Fruit fly (Drosophila melanogaster): ENCODE measurements around the gene LysE.

Gene LysE

DNA sequence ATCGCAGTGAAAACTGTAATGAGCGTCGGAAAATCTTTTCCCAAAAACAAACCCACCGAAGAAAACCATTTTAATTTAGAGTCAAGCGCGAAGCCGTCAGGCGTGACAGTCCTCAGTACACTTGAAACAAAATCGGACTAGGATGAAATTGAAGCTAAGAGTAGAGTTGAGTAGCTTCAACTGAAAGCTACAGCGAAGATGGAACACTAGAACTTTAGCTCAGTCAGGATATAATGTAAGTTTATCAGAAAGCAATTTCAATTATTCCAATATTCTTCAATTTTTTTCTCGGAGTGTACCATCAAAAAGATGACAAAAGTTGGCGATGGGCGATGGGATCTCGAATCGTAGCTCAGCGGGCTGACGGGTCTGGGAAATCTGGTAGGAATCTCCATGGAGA, 3.8 kb downstream of the LysE start (continued):
- TF ChIP-seq CG1529 (GFP tag; optimal IDR thresholded peaks at IDR 0.05), result no peak
- peak; percentile 38 for TF ChIP-seq CoRest (tag; optimal IDR thresholded peaks at IDR 0.05)
- TF ChIP-seq aop (GFP tag; IDR thresholded peaks at IDR 0.05), result no peak
- TF ChIP-seq CG4617 (GFP tag; optimal IDR thresholded peaks at IDR 0.05; ENCODE audit: borderline replicate concordance), result no peak
- no peak for TF ChIP-seq Drgx (GFP tag; IDR thresholded peaks at IDR 0.05)
- peak; percentile 50 for TF ChIP-seq ATbp (GFP tag; optimal IDR thresholded peaks at IDR 0.05)
- TF ChIP-seq CG6791 (GFP tag; IDR thresholded peaks at IDR 0.05; ENCODE audit: partially characterized antibody), result no peak
- peak; percentile 24 for TF ChIP-seq pnt (GFP tag; optimal IDR thresholded peaks at IDR 0.05)
- no peak for TF ChIP-seq CG3838 (GFP tag; optimal IDR thresholded peaks at IDR 0.05)
- peak; percentile 17 for TF ChIP-seq Chrac-16 (GFP tag; optimal IDR thresholded peaks at IDR 0.05)
- no peak for TF ChIP-seq hb (GFP tag; IDR thresholded peaks at IDR 0.05; ENCODE audit: partially characterized antibody)
- TF ChIP-seq dan (GFP tag; IDR thresholded peaks at IDR 0.05), result no peak
- no peak for TF ChIP-seq chinmo (GFP tag; IDR thresholded peaks at IDR 0.05; ENCODE audit: partially characterized antibody)
- TF ChIP-seq CG18262 (tag; optimal IDR thresholded peaks at IDR 0.05), result peak; percentile 59
- TF ChIP-seq Blimp-1 (GFP tag; optimal IDR thresholded peaks at IDR 0.05), result peak; percentile 69
- no peak for TF ChIP-seq Optix (GFP tag; IDR thresholded peaks at IDR 0.05)
- peak; percentile 16 to 39 for TF ChIP-seq dpn (GFP tag; optimal IDR thresholded peaks at IDR 0.05)
- TF ChIP-seq CG2202 (tag; optimal IDR thresholded peaks at IDR 0.05), result no peak
- TF ChIP-seq CG42726 (GFP tag; IDR thresholded peaks at IDR 0.05; ENCODE audit: partially characterized antibody), result no peak
- TF ChIP-seq CG30020 (tag; optimal IDR thresholded peaks at IDR 0.05), result no peak
- TF ChIP-seq dmrt11E (tag; optimal IDR thresholded peaks at IDR 0.05), result peak; percentile 36
- peak; percentile 55 for TF ChIP-seq CG5245 (GFP tag; optimal IDR thresholded peaks at IDR 0.05)
- peak; percentile 1 for TF ChIP-seq repo (GFP tag; optimal IDR thresholded peaks at IDR 0.05)
- TF ChIP-seq CG14667 (GFP tag; IDR thresholded peaks at IDR 0.05), result no peak
- TF ChIP-seq CG12299 (tag; optimal IDR thresholded peaks at IDR 0.05), result no peak
- no peak for TF ChIP-seq CG7963 (GFP tag; IDR thresholded peaks at IDR 0.05; ENCODE audit: partially characterized antibody)
- no peak for TF ChIP-seq CG13775 (GFP tag; optimal IDR thresholded peaks at IDR 0.05)
- peak; percentile 33 to 44 for TF ChIP-seq chif (GFP tag; optimal IDR thresholded peaks at IDR 0.05)
- no peak for TF ChIP-seq CG12744 (GFP tag; optimal IDR thresholded peaks at IDR 0.05)
- TF ChIP-seq CG10959 (GFP tag; IDR thresholded peaks at IDR 0.05), result peak; percentile 54
- peak; percentile 4 for TF ChIP-seq CG12071 (GFP tag; optimal IDR thresholded peaks at IDR 0.05)
- no peak for TF ChIP-seq CkIIα-i1 (GFP tag; IDR thresholded peaks at IDR 0.05)
- peak; percentile 21 for TF ChIP-seq CG8359 (GFP tag; optimal IDR thresholded peaks at IDR 0.05; ENCODE audit: borderline replicate concordance)
- peak; percentile 65 for TF ChIP-seq zen (tag; optimal IDR thresholded peaks at IDR 0.05)
- TF ChIP-seq CG14710 (tag; optimal IDR thresholded peaks at IDR 0.05), result peak; percentile 57
- TF ChIP-seq CG10274 (GFP tag; optimal IDR thresholded peaks at IDR 0.05), result no peak
- peak; percentile 56 for TF ChIP-seq CG8388 (GFP tag; optimal IDR thresholded peaks at IDR 0.05)
- TF ChIP-seq Trl (optimal IDR thresholded peaks at IDR 0.05), result no peak
- peak; percentile 2 for TF ChIP-seq Trl (GFP tag; optimal IDR thresholded peaks at IDR 0.05)
- TF ChIP-seq CG6175 (GFP tag; IDR thresholded peaks at IDR 0.05), result no peak
- TF ChIP-seq CG1024 (GFP tag; IDR thresholded peaks at IDR 0.05), result peak; percentile 58; the same call in 1 of the 2 replicates
- no peak for TF ChIP-seq Hmr (GFP tag; optimal IDR thresholded peaks at IDR 0.05)
- TF ChIP-seq lilli (GFP tag; optimal IDR thresholded peaks at IDR 0.05), result no peak
- no peak for TF ChIP-seq Side (GFP tag; optimal IDR thresholded peaks at IDR 0.05)
- TF ChIP-seq HLH4C (GFP tag; IDR thresholded peaks at IDR 0.05; ENCODE audit: partially characterized antibody), result no peak
- no peak for TF ChIP-seq zen2 (GFP tag; IDR thresholded peaks at IDR 0.05; ENCODE audit: partially characterized antibody)
- TF ChIP-seq CG1832 (GFP tag; optimal IDR thresholded peaks at IDR 0.05), result no peak
- peak; percentile 50; the same call in 2 of the 3 replicates for TF ChIP-seq row (GFP tag; IDR thresholded peaks at IDR 0.05)
- no peak for TF ChIP-seq tio (GFP tag; optimal IDR thresholded peaks at IDR 0.05)
- TF ChIP-seq Sin3A (optimal IDR thresholded peaks at IDR 0.05), result no peak
- no peak for TF ChIP-seq Gug (GFP tag; IDR thresholded peaks at IDR 0.05)
